Worm (Caenorhabditis elegans) whole organism, L4 larva: Measurements from ENCODE around the gene F55G1.6.

ENCODE experiments used
- hmg-1.1 ChIP-seq: fragments of 200-800 bp; sonication (Bioruptor generic); IDR thresholded peaks from 2 replicates; pipeline ENCODE4 v1.3.6; 2022; ENCODE audit warnings: missing genetic modification reagents, missing genetic modification characterization, missing compliant biosample characterization
- madf-9 ChIP-seq: fragments of 200-800 bp; sonication (Bioruptor generic); conservative IDR thresholded peaks from 2 replicates; pipeline ENCODE4 v1.3.6; 2022; ENCODE audit warnings: missing genetic modification reagents, missing genetic modification characterization, missing compliant biosample characterization
- nhr-25 ChIP-seq: sonication (generic microtip); optimal IDR thresholded peaks from 2 replicates; lab custom pipeline; 2017; ENCODE audit warnings: missing genetic modification characterization, mild to moderate bottlenecking, missing compliant biosample characterization, antibody characterized with exemption, moderate library complexity, borderline replicate concordance; ENCODE audit not compliant: insufficient read depth

- TF ChIP-seq hmg-1.1 (GFP tag; lab: Robert Waterston, UW) (no peak), nhr-25 (no peak), madf-9 (GFP tag; lab: Robert Waterston, UW) (no peak)
Observed at ce11 chrIV:7506711-7507110, 33.4 kb downstream of the F55G1.6 start.
